Fruit fly (Drosophila melanogaster): ENCODE measurements around the gene Osi13.

dm6 chr3R:6287433-6287832, 4.1 kb upstream of the Osi13 start, which contains the start of gene CG15594:
- TF ChIP-seq CG32121 (GFP tag; IDR thresholded peaks at IDR 0.05) (no peak), CG13204 (GFP tag; optimal IDR thresholded peaks at IDR 0.05) (no peak), CG12605 (GFP tag; IDR thresholded peaks at IDR 0.05) (no peak), CG4496 (GFP tag; IDR thresholded peaks at IDR 0.05) (no peak)
